Worm (Caenorhabditis elegans) whole organism, L4/young adult: ENCODE results near the gene fipr-16.

Experiments
- W03F9.2 ChIP-seq: fragments of 150-350 bp; optimal IDR thresholded peaks from 2 replicates; lab custom pipeline; 2014; ENCODE audit warnings: missing biosample characterization, missing genetic modification characterization
- him-1 ChIP-seq: sonication (generic microtip); optimal IDR thresholded peaks from 2 replicates; lab custom pipeline; 2016; ENCODE audit warnings: missing genotype, missing genetic modification reagents, missing genetic modification characterization, missing compliant biosample characterization

DNA sequence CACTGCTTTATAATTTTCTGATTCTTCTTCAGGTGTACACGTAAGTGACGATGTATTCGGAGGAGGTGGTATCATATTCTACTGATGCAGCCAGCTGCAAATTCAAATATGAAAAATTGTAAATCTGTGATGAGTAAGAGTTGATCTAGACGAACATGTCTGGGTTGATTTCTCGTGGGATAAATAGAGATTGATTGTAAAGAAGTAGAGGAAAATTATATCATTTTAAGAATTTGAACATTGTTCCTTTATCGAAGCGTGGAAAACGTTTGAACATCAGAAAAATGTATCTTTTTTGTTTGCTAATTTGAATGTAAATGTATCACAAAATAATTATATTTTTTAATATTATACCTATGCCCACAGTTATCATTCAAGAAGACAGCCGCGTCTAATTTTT is 45.3 kb downstream of the fipr-16 start, which contains the start of gene ZC21.6:
- TF ChIP-seq him-1 (tag; lab: Kevin White, UChicago) (no peak), W03F9.2 (tag; lab: Kevin White, UChicago) (no peak)
